Fruit fly (Drosophila melanogaster): Measurements from ENCODE around the gene indra.

indra gene

DNA sequence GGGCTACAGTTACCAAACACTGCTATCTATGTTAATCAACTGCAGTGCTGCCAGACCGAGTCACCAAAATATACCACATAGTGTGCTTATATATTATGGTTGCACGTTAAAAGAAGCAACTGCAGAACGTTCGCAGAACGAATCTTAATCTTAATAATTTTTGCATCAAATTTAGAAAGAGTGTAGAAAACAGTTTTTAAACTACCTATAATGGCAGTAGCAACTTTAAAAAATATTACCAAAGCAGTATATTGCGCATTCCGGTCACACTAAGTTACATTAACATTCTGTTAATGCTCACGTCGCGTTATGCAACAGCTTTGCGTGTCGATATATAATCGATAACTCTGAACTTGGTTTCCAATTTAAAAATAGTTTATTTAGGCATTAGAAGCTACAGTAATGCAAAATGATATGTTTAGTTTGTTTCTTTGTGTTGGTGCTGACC is at the start of gene indra (continued):
- TF ChIP-seq CG14965 (GFP tag; optimal IDR thresholded peaks at IDR 0.05; ENCODE audit: borderline replicate concordance) (no peak), CG15073 (GFP tag; optimal IDR thresholded peaks at IDR 0.05) (no peak), CG7372 (GFP tag; IDR thresholded peaks at IDR 0.05) (peak; percentile 26; the same call in 1 of the 2 replicates), tap (tag; optimal IDR thresholded peaks at IDR 0.05) (no peak), CTCF (GFP tag; optimal IDR thresholded peaks at IDR 0.05) (no peak), CG17568 (GFP tag; optimal IDR thresholded peaks at IDR 0.05) (no peak), CG16863 (GFP tag; optimal IDR thresholded peaks at IDR 0.05) (peak; percentile 20), CG18476 (GFP tag; optimal IDR thresholded peaks at IDR 0.05) (peak; percentile 43), CG8290 (GFP tag; optimal IDR thresholded peaks at IDR 0.05) (peak; percentile 5), CG8290 (tag; optimal IDR thresholded peaks at IDR 0.05) (no peak), yki (optimal IDR thresholded peaks at IDR 0.05) (no peak), CG6765 (GFP tag; optimal IDR thresholded peaks at IDR 0.05) (no peak), CG17829 (tag; optimal IDR thresholded peaks at IDR 0.05) (peak; percentile 46), NfI (GFP tag; optimal IDR thresholded peaks at IDR 0.05) (peak; percentile 67), dm (GFP tag; optimal IDR thresholded peaks at IDR 0.05) (peak; percentile 93), chm (GFP tag; IDR thresholded peaks at IDR 0.05) (0 out of 2 replicates have a peak, but pooled peaks have one; percentile 29), ab (GFP tag; optimal IDR thresholded peaks at IDR 0.05) (peak; percentile 21), Xbp1 (GFP tag; optimal IDR thresholded peaks at IDR 0.05) (peak; percentile 68), Meics (GFP tag; optimal IDR thresholded peaks at IDR 0.05) (no peak), CG6813 (GFP tag; optimal IDR thresholded peaks at IDR 0.05) (no peak), CG12744 (GFP tag; optimal IDR thresholded peaks at IDR 0.05) (peak; percentile 25), CG11398 (GFP tag; optimal IDR thresholded peaks at IDR 0.05) (peak; percentile 12), D (optimal IDR thresholded peaks at IDR 0.05) (no peak), D (GFP tag; optimal IDR thresholded peaks at IDR 0.05) (no peak), CG3065 (GFP tag; optimal IDR thresholded peaks at IDR 0.05) (no peak), trem (tag; optimal IDR thresholded peaks at IDR 0.05) (peak; percentile 82), Ada2b (GFP tag; IDR thresholded peaks at IDR 0.05) (0 out of 2 replicates have a peak, but pooled peaks have one; percentile 40), CG1233 (GFP tag; optimal IDR thresholded peaks at IDR 0.05) (no peak)

DNA sequence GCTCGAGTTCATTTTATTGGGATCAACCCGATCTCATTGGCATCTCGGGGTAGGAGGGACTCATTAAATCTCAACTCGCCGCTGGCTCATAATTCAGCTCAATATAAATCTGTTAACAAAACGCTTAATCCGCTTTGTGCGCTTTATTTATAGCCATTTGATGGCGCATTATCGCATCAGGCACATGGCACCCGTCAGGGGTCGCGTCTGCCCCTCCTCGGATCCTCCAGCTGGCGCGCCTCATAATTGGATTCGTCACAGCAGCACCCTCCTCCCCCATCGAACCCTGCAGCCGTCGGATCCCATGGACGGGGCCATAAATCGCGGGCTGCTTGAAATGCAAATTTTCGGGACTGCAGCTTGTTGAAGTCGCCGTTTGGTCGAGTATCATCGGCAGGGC is 48.2 kb upstream of the indra start:
- peak; percentile 26; the same call in 1 of the 2 replicates for TF ChIP-seq crol (GFP tag; IDR thresholded peaks at IDR 0.05)
- TF ChIP-seq salm (tag; optimal IDR thresholded peaks at IDR 0.05), result no peak
- peak; percentile 62 for TF ChIP-seq gsb-n (tag; optimal IDR thresholded peaks at IDR 0.05)
- TF ChIP-seq oc (tag; optimal IDR thresholded peaks at IDR 0.05), result peak; percentile 71

DNA sequence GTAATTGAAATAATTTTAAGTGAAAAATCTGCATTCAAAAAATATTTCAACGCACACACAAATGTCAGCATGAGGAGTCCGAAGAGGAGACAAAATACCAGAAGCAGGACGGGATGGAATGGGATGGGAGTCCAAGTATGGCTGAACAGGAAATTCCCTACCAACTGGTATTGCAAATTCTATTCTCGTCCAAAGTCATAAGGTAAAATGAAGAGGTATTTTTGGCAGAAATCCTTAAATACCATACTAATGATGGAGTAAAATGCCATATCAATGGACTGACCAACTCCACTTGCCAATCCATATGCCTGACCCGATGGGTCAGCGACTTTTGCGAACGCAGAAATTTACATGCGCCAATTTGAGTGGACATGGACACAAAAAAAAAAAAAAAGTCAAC is 46.7 kb upstream of the indra start:
- TF ChIP-seq Mes4 (GFP tag; optimal IDR thresholded peaks at IDR 0.05), result no peak
- TF ChIP-seq CG11456 (GFP tag; IDR thresholded peaks at IDR 0.05), result no peak
- TF ChIP-seq CG4360 (GFP tag; IDR thresholded peaks at IDR 0.05), result no peak
- no peak for TF ChIP-seq MBD-R2 (GFP tag; IDR thresholded peaks at IDR 0.05)
- TF ChIP-seq unc-4 (GFP tag; IDR thresholded peaks at IDR 0.05; ENCODE audit: partially characterized antibody), result no peak
- no peak for TF ChIP-seq dan (GFP tag; IDR thresholded peaks at IDR 0.05)
- TF ChIP-seq CG11696 (GFP tag; IDR thresholded peaks at IDR 0.05), result no peak
- no peak for TF ChIP-seq E2f2 (GFP tag; IDR thresholded peaks at IDR 0.05)
- no peak for TF ChIP-seq CG10274 (GFP tag; optimal IDR thresholded peaks at IDR 0.05)
- TF ChIP-seq CG7357 (GFP tag; IDR thresholded peaks at IDR 0.05), result no peak
- TF ChIP-seq Usf (GFP tag; optimal IDR thresholded peaks at IDR 0.05), result no peak
- TF ChIP-seq inv (GFP tag; IDR thresholded peaks at IDR 0.05; ENCODE audit: partially characterized antibody), result no peak
- TF ChIP-seq CG33213 (GFP tag; optimal IDR thresholded peaks at IDR 0.05), result no peak
- TF ChIP-seq CG17568 (GFP tag; optimal IDR thresholded peaks at IDR 0.05), result no peak
- TF ChIP-seq so (GFP tag; IDR thresholded peaks at IDR 0.05), result no peak
- TF ChIP-seq CG17328 (GFP tag; IDR thresholded peaks at IDR 0.05), result no peak
- TF ChIP-seq CG11560 (tag; IDR thresholded peaks at IDR 0.05), result no peak
- TF ChIP-seq HLH4C (GFP tag; IDR thresholded peaks at IDR 0.05; ENCODE audit: partially characterized antibody), result no peak

Measured in whole organism, embryonic.